Worm (Caenorhabditis elegans) whole organism, mixed stage, embryonic: Measurements from ENCODE around the gene nhr-12.

Experiments
- M03D4.4 ChIP-seq: sonication (generic microtip); optimal IDR thresholded peaks from 2 replicates; lab custom pipeline; 2017; ENCODE audit warnings: mild to moderate bottlenecking, missing genetic modification characterization, missing compliant biosample characterization
- bed-3 ChIP-seq: fragments of 200-800 bp; sonication (Bioruptor generic); optimal IDR thresholded peaks from 3 replicates; lab custom pipeline; 2018; ENCODE audit warnings: mild to moderate bottlenecking, missing genetic modification characterization, moderate library complexity, missing compliant biosample characterization
- blmp-1 ChIP-seq: fragments of 150-350 bp; optimal IDR thresholded peaks from 2 replicates; lab custom pipeline; 2014; ENCODE audit warnings: missing biosample characterization, missing genetic modification characterization
- ceh-39 ChIP-seq: fragments of 150-350 bp; optimal IDR thresholded peaks from 2 replicates; lab custom pipeline; 2014; ENCODE audit warnings: missing biosample characterization, missing genetic modification characterization
- ceh-43 ChIP-seq: fragments of 200-800 bp; sonication (Bioruptor generic); optimal IDR thresholded peaks from 2 replicates; lab custom pipeline; 2018; ENCODE audit warnings: mild to moderate bottlenecking, missing genetic modification characterization, moderate library complexity, missing compliant biosample characterization
- ceh-83 ChIP-seq: fragments of 200-800 bp; sonication (Bioruptor generic); optimal IDR thresholded peaks from 2 replicates; lab custom pipeline; 2018; ENCODE audit warnings: mild to moderate bottlenecking, missing genetic modification characterization, missing compliant biosample characterization
- ces-1 ChIP-seq: fragments of 150-350 bp; optimal IDR thresholded peaks from 2 replicates; lab custom pipeline; 2014; ENCODE audit warnings: missing biosample characterization, missing genetic modification reagents, missing genetic modification characterization
- cnd-1 ChIP-seq: fragments of 200-800 bp; sonication (Bioruptor generic); optimal IDR thresholded peaks from 2 replicates; lab custom pipeline; 2018; ENCODE audit warnings: mild to moderate bottlenecking, missing genetic modification characterization, missing compliant biosample characterization
- drap-1 ChIP-seq: fragments of 200-800 bp; sonication (Bioruptor generic); optimal IDR thresholded peaks from 3 replicates; lab custom pipeline; 2018; ENCODE audit warnings: mild to moderate bottlenecking, missing genetic modification characterization, missing compliant biosample characterization
- elt-1 ChIP-seq: sonication (generic microtip); optimal IDR thresholded peaks from 2 replicates; lab custom pipeline; 2017; ENCODE audit warnings: missing genetic modification characterization, mild to moderate bottlenecking, missing compliant biosample characterization, antibody characterized with exemption, moderate library complexity, borderline replicate concordance; ENCODE audit not compliant: insufficient read depth
- elt-3 ChIP-seq: fragments of 150-350 bp; optimal IDR thresholded peaks from 2 replicates; lab custom pipeline; 2014; ENCODE audit warnings: missing biosample characterization, missing genetic modification characterization
- ham-2 ChIP-seq: fragments of 200-800 bp; sonication (Bioruptor generic); optimal IDR thresholded peaks from 2 replicates; lab custom pipeline; 2018; ENCODE audit warnings: mild to moderate bottlenecking, missing genetic modification characterization, missing compliant biosample characterization
- hlh-1 ChIP-seq: fragments of 150-350 bp; optimal IDR thresholded peaks from 2 replicates; lab custom pipeline; 2014; ENCODE audit warnings: missing biosample characterization, missing genetic modification reagents, missing genetic modification characterization
- lin-13 ChIP-seq: fragments of 150-350 bp; optimal IDR thresholded peaks from 2 replicates; lab custom pipeline; 2014; ENCODE audit warnings: missing biosample characterization, missing genetic modification characterization
- lsy-2 ChIP-seq: fragments of 150-350 bp; optimal IDR thresholded peaks from 2 replicates; lab custom pipeline; 2014; ENCODE audit warnings: missing biosample characterization, missing genetic modification characterization
- mab-5 ChIP-seq: fragments of 150-350 bp; optimal IDR thresholded peaks from 2 replicates; lab custom pipeline; 2014; ENCODE audit warnings: missing biosample characterization, missing genetic modification characterization
- mep-1 ChIP-seq: fragments of 150-350 bp; optimal IDR thresholded peaks from 2 replicates; lab custom pipeline; 2017; ENCODE audit warnings: missing biosample characterization, missing genetic modification reagents, missing genetic modification characterization, inconsistent platforms
- nhr-12 ChIP-seq: fragments of 150-350 bp; optimal IDR thresholded peaks from 2 replicates; lab custom pipeline; 2014; ENCODE audit warnings: missing biosample characterization, missing genetic modification characterization
- nhr-237 ChIP-seq: fragments of 150-350 bp; optimal IDR thresholded peaks from 2 replicates; lab custom pipeline; 2014; ENCODE audit warnings: missing biosample characterization, missing genetic modification characterization
- nhr-76 ChIP-seq: sonication (generic microtip); optimal IDR thresholded peaks from 2 replicates; lab custom pipeline; 2017; ENCODE audit warnings: missing biosample characterization, missing genetic modification characterization
- pha-4 ChIP-seq: fragments of 150-350 bp; optimal IDR thresholded peaks from 2 replicates; lab custom pipeline; 2018; ENCODE audit warnings: missing biosample characterization, missing genetic modification reagents, missing genetic modification characterization
- sem-2 ChIP-seq: fragments of 200-800 bp; sonication (Bioruptor generic); optimal IDR thresholded peaks from 2 replicates; lab custom pipeline; 2018; ENCODE audit warnings: mild to moderate bottlenecking, missing genetic modification characterization, missing compliant biosample characterization
- snpc-4 ChIP-seq: fragments of 150-350 bp; optimal IDR thresholded peaks from 2 replicates; lab custom pipeline; 2014; ENCODE audit warnings: missing biosample characterization, missing genetic modification characterization
- sptf-1 ChIP-seq: sonication (generic microtip); optimal IDR thresholded peaks from 2 replicates; lab custom pipeline; 2017; ENCODE audit warnings: mild to moderate bottlenecking, missing genetic modification characterization, moderate library complexity, missing compliant biosample characterization
- tbx-8 ChIP-seq: fragments of 200-800 bp; sonication (Bioruptor generic); optimal IDR thresholded peaks from 2 replicates; lab custom pipeline; 2018; ENCODE audit warnings: mild to moderate bottlenecking, missing genetic modification characterization, moderate library complexity, missing compliant biosample characterization
- unc-120 ChIP-seq: sonication (generic microtip); optimal IDR thresholded peaks from 2 replicates; lab custom pipeline; 2017; ENCODE audit warnings: missing genetic modification characterization, missing compliant biosample characterization; ENCODE audit not compliant: poor library complexity, severe bottlenecking
- unc-39 ChIP-seq: fragments of 150-350 bp; optimal IDR thresholded peaks from 2 replicates; lab custom pipeline; 2014; ENCODE audit warnings: missing biosample characterization, missing genetic modification characterization
- unc-62 ChIP-seq: fragments of 150-350 bp; optimal IDR thresholded peaks from 2 replicates; lab custom pipeline; 2014; ENCODE audit warnings: missing biosample characterization, missing genetic modification reagents, missing genetic modification characterization
- zip-8 ChIP-seq: fragments of 150-350 bp; optimal IDR thresholded peaks from 2 replicates; lab custom pipeline; 2014; ENCODE audit warnings: missing biosample characterization, missing genetic modification characterization

nhr-12 gene

ce11 chrV:10073793-10074192 lies 10.1 kb downstream of the nhr-12 start, which contains the start of gene F57A8.6:
F57A8.6 (minus strand) TSS chrV:10073893.
- TF ChIP-seq elt-1 (tag; lab: Kevin White, UChicago) (no peak), ceh-83 (GFP tag; lab: Kevin White, UChicago) (no peak), blmp-1 (no peak), lin-13 (tag; lab: Kevin White, UChicago) (no peak), ham-2 (GFP tag; lab: Kevin White, UChicago) (no peak), unc-120 (tag; lab: Kevin White, UChicago) (no peak), hlh-1 (no peak), nhr-76 (no peak), elt-3 (tag; lab: Kevin White, UChicago) (no peak), nhr-237 (tag; lab: Kevin White, UChicago) (no peak), lsy-2 (no peak), ceh-39 (no peak), nhr-12 (tag; lab: Kevin White, UChicago) (no peak), tbx-8 (GFP tag; lab: Kevin White, UChicago) (no peak), snpc-4 (tag; lab: Kevin White, UChicago) (no peak), unc-62 (no peak), cnd-1 (tag; lab: Kevin White, UChicago) (no peak)

- TF ChIP-seq zip-8 (tag; lab: Kevin White, UChicago) (no peak), nhr-76 (no peak), hlh-1 (no peak), drap-1 (GFP tag; lab: Kevin White, UChicago) (no peak), sem-2 (GFP tag; lab: Kevin White, UChicago) (no peak), ceh-43 (GFP tag; lab: Kevin White, UChicago) (no peak), pha-4 (no peak), unc-39 (tag; lab: Kevin White, UChicago) (no peak), unc-62 (no peak), lin-13 (tag; lab: Kevin White, UChicago) (no peak)
These were observed 11.1 kb downstream of the nhr-12 start for ce11 chrV:10072721-10073120.

ce11 chrV:10070541-10070940 lies 13.3 kb downstream of the nhr-12 start, which contains the start of gene nhr-192:
nhr-192 (minus strand) TSS chrV:10070641.
- TF ChIP-seq blmp-1 (no peak), ceh-43 (GFP tag; lab: Kevin White, UChicago) (no peak), sptf-1 (tag; lab: Kevin White, UChicago) (no peak), nhr-237 (tag; lab: Kevin White, UChicago) (no peak), elt-3 (tag; lab: Kevin White, UChicago) (no peak), unc-39 (tag; lab: Kevin White, UChicago) (no peak), M03D4.4 (tag; lab: Kevin White, UChicago) (no peak), ham-2 (GFP tag; lab: Kevin White, UChicago) (no peak)
- TF ChIP-seq, all 35 proteins: peak for 0

ce11 chrV:10066769-10067168 lies 17.1 kb downstream of the nhr-12 start, which contains the start of gene npr-39:
npr-39 (plus strand) TSS chrV:10067069.
- no peak for TF ChIP-seq bed-3 (GFP tag; lab: Kevin White, UChicago)
- no peak for TF ChIP-seq ceh-43 (GFP tag; lab: Kevin White, UChicago)
- no peak for TF ChIP-seq mep-1 (tag; lab: Kevin White, UChicago)
- no peak for TF ChIP-seq ceh-39
- TF ChIP-seq nhr-12 (tag; lab: Kevin White, UChicago) = no peak
- no peak for TF ChIP-seq blmp-1
- TF ChIP-seq sem-2 (GFP tag; lab: Kevin White, UChicago) = no peak
- TF ChIP-seq ces-1 (GFP tag; lab: Kevin White, UChicago) = no peak
- no peak for TF ChIP-seq elt-1 (tag; lab: Kevin White, UChicago)
- TF ChIP-seq mab-5 (tag; lab: Kevin White, UChicago) = no peak
- TF ChIP-seq ham-2 (GFP tag; lab: Kevin White, UChicago) = no peak
- no peak for TF ChIP-seq tbx-8 (GFP tag; lab: Kevin White, UChicago)
- TF ChIP-seq pha-4 = no peak
- TF ChIP-seq, all 35 proteins: peak for 0

ce11 chrV:10065679-10066078 lies 18.2 kb downstream of the nhr-12 start:
- no peak for TF ChIP-seq blmp-1
- TF ChIP-seq unc-39 (tag; lab: Kevin White, UChicago) = no peak

ce11 chrV:10064221-10064620 lies 19.6 kb downstream of the nhr-12 start, which contains the start of gene fipr-13:
fipr-13 (plus strand) TSS chrV:10064521.
- no peak for TF ChIP-seq mep-1 (tag; lab: Kevin White, UChicago)
- no peak for TF ChIP-seq zip-8 (tag; lab: Kevin White, UChicago)
- TF ChIP-seq nhr-237 (tag; lab: Kevin White, UChicago) = no peak
- TF ChIP-seq unc-39 (tag; lab: Kevin White, UChicago) = no peak
- TF ChIP-seq hlh-1 = no peak
- no peak for TF ChIP-seq ceh-39
- TF ChIP-seq tbx-8 (GFP tag; lab: Kevin White, UChicago) = no peak
- TF ChIP-seq nhr-76 = no peak
- TF ChIP-seq ces-1 (GFP tag; lab: Kevin White, UChicago) = no peak
- no peak for TF ChIP-seq blmp-1
- no peak for TF ChIP-seq ceh-83 (GFP tag; lab: Kevin White, UChicago)
- no peak for TF ChIP-seq ceh-43 (GFP tag; lab: Kevin White, UChicago)
- no peak for TF ChIP-seq unc-120 (tag; lab: Kevin White, UChicago)
- TF ChIP-seq snpc-4 (tag; lab: Kevin White, UChicago) = no peak
